Fruit fly (Drosophila melanogaster) whole organism, embryonic: ENCODE results near the gene CG5909.

ENCODE experiments used
- Antp ChIP-seq: fragments of 200-800 bp; sonication (Bioruptor generic); optimal IDR thresholded peaks from 3 replicates; lab custom pipeline; 2016; ENCODE audit warnings: missing biosample characterization, missing genetic modification characterization
- CG1024 ChIP-seq: fragments of 200-800 bp; sonication (Bioruptor generic); IDR thresholded peaks from 2 replicates; pipeline ENCODE4 v1.3.6; 2022; ENCODE audit warnings: missing biosample characterization, missing genetic modification characterization
- CG10431 ChIP-seq: fragments of 200-800 bp; sonication (Bioruptor generic); optimal IDR thresholded peaks from 3 replicates; lab custom pipeline; 2018; ENCODE audit warnings: missing biosample characterization, mild to moderate bottlenecking, missing genetic modification characterization
- CG10543 ChIP-seq: fragments of 200-800 bp; sonication (Bioruptor generic); optimal IDR thresholded peaks from 3 replicates; lab custom pipeline; 2017; ENCODE audit warnings: missing biosample characterization, mild to moderate bottlenecking, missing genetic modification characterization, moderate library complexity
- CG11093 ChIP-seq: fragments of 200-800 bp; sonication (Bioruptor generic); IDR thresholded peaks from 3 replicates; pipeline ENCODE4 v1.3.6; 2022; ENCODE audit warnings: missing biosample characterization, missing genetic modification characterization
- CG13894 ChIP-seq: fragments of 200-800 bp; sonication (Bioruptor generic); optimal IDR thresholded peaks from 3 replicates; lab custom pipeline; 2018; ENCODE audit warnings: missing biosample characterization, mild to moderate bottlenecking, missing genetic modification characterization, moderate library complexity
- CG14050 ChIP-seq: fragments of 200-800 bp; sonication (Bioruptor generic); IDR thresholded peaks from 3 replicates; pipeline ENCODE4 v1.3.6; 2022; ENCODE audit warnings: missing biosample characterization, missing genetic modification characterization
- CG16813 ChIP-seq: fragments of 200-800 bp; sonication (Bioruptor generic); IDR thresholded peaks from 3 replicates; pipeline ENCODE4 v1.3.6; 2022; ENCODE audit warnings: missing biosample characterization, missing genetic modification characterization; ENCODE audit not compliant: partially characterized antibody
- CG32767 ChIP-seq: fragments of 200-800 bp; sonication (Bioruptor generic); IDR thresholded peaks from 2 replicates; pipeline ENCODE4 v1.3.6; 2022; ENCODE audit warnings: missing biosample characterization, missing genetic modification characterization
- CG32772 ChIP-seq: fragments of 200-800 bp; sonication (Bioruptor generic); IDR thresholded peaks from 2 replicates; pipeline ENCODE4 v1.3.6; 2022; ENCODE audit warnings: missing biosample characterization, missing genetic modification characterization
- CG3281 ChIP-seq: fragments of 200-800 bp; sonication (Bioruptor generic); optimal IDR thresholded peaks from 3 replicates; lab custom pipeline; 2017; ENCODE audit warnings: missing biosample characterization, mild to moderate bottlenecking, missing genetic modification characterization
- CG4424 ChIP-seq: fragments of 200-800 bp; sonication (Bioruptor generic); optimal IDR thresholded peaks from 3 replicates; lab custom pipeline; 2016; ENCODE audit warnings: missing biosample characterization, missing genetic modification characterization
- CG4617 ChIP-seq: fragments of 200-800 bp; sonication (Bioruptor generic); optimal IDR thresholded peaks from 3 replicates; lab custom pipeline; 2016; ENCODE audit warnings: missing biosample characterization, missing genetic modification characterization, borderline replicate concordance
- CG6175 ChIP-seq: fragments of 200-800 bp; sonication (Bioruptor generic); IDR thresholded peaks from 3 replicates; pipeline ENCODE4 v1.3.6; 2022; ENCODE audit warnings: missing biosample characterization, missing genetic modification characterization
- CG7357 ChIP-seq: fragments of 200-800 bp; sonication (Bioruptor generic); IDR thresholded peaks from 3 replicates; pipeline ENCODE4 v1.3.6; 2022; ENCODE audit warnings: missing biosample characterization, missing genetic modification characterization
- CG7839 ChIP-seq: fragments of 200-800 bp; sonication (Bioruptor generic); optimal IDR thresholded peaks from 3 replicates; lab custom pipeline; 2018; ENCODE audit warnings: missing biosample characterization, mild to moderate bottlenecking, missing genetic modification characterization, moderate library complexity
- CG8478 ChIP-seq: fragments of >200 bp; optimal IDR thresholded peaks from 2 replicates; lab custom pipeline; 2018
- CG9609 ChIP-seq: fragments of 200-800 bp; sonication (Bioruptor generic); optimal IDR thresholded peaks from 3 replicates; lab custom pipeline; 2016; ENCODE audit warnings: missing biosample characterization, missing genetic modification characterization
- CHES-1-like ChIP-seq: fragments of 200-800 bp; sonication (Bioruptor generic); optimal IDR thresholded peaks from 2 replicates; lab custom pipeline; 2016; ENCODE audit warnings: missing biosample characterization, missing genetic modification characterization
- E2f1 ChIP-seq: fragments of 200-800 bp; sonication (Bioruptor generic); IDR thresholded peaks from 2 replicates; pipeline ENCODE4 v1.3.6; 2022; ENCODE audit warnings: missing biosample characterization, missing genetic modification characterization
- Fer3 ChIP-seq: fragments of 200-800 bp; sonication (Bioruptor generic); optimal IDR thresholded peaks from 2 replicates; lab custom pipeline; 2018; ENCODE audit warnings: missing biosample characterization, mild to moderate bottlenecking, missing genetic modification characterization, moderate library complexity
- Hsf ChIP-seq: fragments of 200-800 bp; sonication (Bioruptor generic); optimal IDR thresholded peaks from 3 replicates; lab custom pipeline; 2016; ENCODE audit warnings: missing biosample characterization, missing genetic modification characterization
- Med ChIP-seq: fragments of 200-800 bp; sonication (Bioruptor generic); peaks from one replicate; lab custom pipeline; 2016; ENCODE audit warnings: missing biosample characterization, missing genetic modification characterization, mild to moderate bottlenecking, inconsistent platforms, moderate library complexity
- Myb ChIP-seq: fragments of 200-800 bp; sonication (Bioruptor generic); optimal IDR thresholded peaks from 2 replicates; lab custom pipeline; 2016; ENCODE audit warnings: missing biosample characterization, missing genetic modification characterization
- NK7.1 ChIP-seq: fragments of 200-800 bp; sonication (Bioruptor generic); optimal IDR thresholded peaks from 3 replicates; lab custom pipeline; 2016; ENCODE audit warnings: missing biosample characterization, missing genetic modification characterization
- Oaz ChIP-seq: fragments of 200-800 bp; sonication (Bioruptor generic); IDR thresholded peaks from 2 replicates; pipeline ENCODE4 v1.3.6; 2022; ENCODE audit warnings: missing biosample characterization, missing genetic modification characterization
- Ptx1 ChIP-seq: fragments of 200-800 bp; sonication (Bioruptor generic); IDR thresholded peaks from 2 replicates; pipeline ENCODE4 v1.3.6; 2022; ENCODE audit warnings: missing biosample characterization, missing genetic modification characterization
- Rfx ChIP-seq: fragments of 200-800 bp; sonication (Bioruptor generic); IDR thresholded peaks from 2 replicates; pipeline ENCODE4 v1.3.6; 2022; ENCODE audit warnings: missing biosample characterization, missing genetic modification characterization
- YL-1 ChIP-seq: fragments of 200-800 bp; sonication (Bioruptor generic); optimal IDR thresholded peaks from 3 replicates; lab custom pipeline; 2017; ENCODE audit warnings: missing biosample characterization, mild to moderate bottlenecking, missing genetic modification characterization
- al ChIP-seq: fragments of 200-800 bp; sonication (Bioruptor generic); IDR thresholded peaks from 2 replicates; pipeline ENCODE4 v1.3.6; 2022; ENCODE audit warnings: missing biosample characterization, missing genetic modification characterization
- ase ChIP-seq: fragments of 200-800 bp; sonication (Bioruptor generic); IDR thresholded peaks from 3 replicates; pipeline ENCODE4 v1.3.6; 2022; ENCODE audit warnings: missing biosample characterization, missing genetic modification characterization
- bcd ChIP-seq: fragments of 200-800 bp; sonication (Bioruptor generic); optimal IDR thresholded peaks from 2 replicates; lab custom pipeline; 2017; ENCODE audit warnings: missing biosample characterization, mild to moderate bottlenecking, missing genetic modification characterization
- cato ChIP-seq: fragments of 200-800 bp; sonication (Bioruptor generic); optimal IDR thresholded peaks from 2 replicates; lab custom pipeline; 2016; ENCODE audit warnings: missing biosample characterization, missing genetic modification characterization, borderline replicate concordance
- caup ChIP-seq: fragments of 200-800 bp; sonication (Bioruptor generic); optimal IDR thresholded peaks from 3 replicates; lab custom pipeline; 2017; ENCODE audit warnings: missing biosample characterization, mild to moderate bottlenecking, missing genetic modification characterization, moderate library complexity; ENCODE audit not compliant: severe bottlenecking
- dmrt99B ChIP-seq: fragments of 200-800 bp; sonication (Bioruptor generic); optimal IDR thresholded peaks from 2 replicates; lab custom pipeline; 2018; ENCODE audit warnings: missing biosample characterization, mild to moderate bottlenecking, missing genetic modification characterization, moderate library complexity
- gfzf ChIP-seq: fragments of 200-800 bp; sonication (Bioruptor generic); optimal IDR thresholded peaks from 2 replicates; lab custom pipeline; 2016; ENCODE audit warnings: missing biosample characterization, mild to moderate bottlenecking, missing genetic modification characterization, moderate library complexity
- hkb ChIP-seq, 2 experiments: fragments of 200-800 bp in 1 of 2; fragments of >200 bp in 1 of 2; sonication (Bioruptor generic) in 1 of 2; IDR thresholded peaks in 1 of 2; optimal IDR thresholded peaks in 1 of 2; 2 replicates each; pipeline versions ENCODE4 v1.3.6 to Lab custom; 2017 to 2022; ENCODE audit warnings: missing biosample characterization in 1 of 2, missing genetic modification characterization in 1 of 2
- lbe ChIP-seq: fragments of 200-800 bp; sonication (Bioruptor generic); optimal IDR thresholded peaks from 2 replicates; lab custom pipeline; 2016; ENCODE audit warnings: missing biosample characterization, mild to moderate bottlenecking, missing genetic modification characterization
- lilli ChIP-seq: fragments of 200-800 bp; sonication (Bioruptor generic); optimal IDR thresholded peaks from 3 replicates; lab custom pipeline; 2016; ENCODE audit warnings: missing biosample characterization, missing genetic modification characterization
- maf-S ChIP-seq: fragments of 200-800 bp; sonication (Bioruptor generic); optimal IDR thresholded peaks from 2 replicates; lab custom pipeline; 2016; ENCODE audit warnings: missing biosample characterization, missing genetic modification characterization
- org-1 ChIP-seq: fragments of 200-800 bp; sonication (Bioruptor generic); optimal IDR thresholded peaks from 2 replicates; lab custom pipeline; 2017; ENCODE audit warnings: missing biosample characterization, missing genetic modification characterization
- row ChIP-seq: fragments of 200-800 bp; sonication (Bioruptor generic); IDR thresholded peaks from 3 replicates; pipeline ENCODE4 v1.3.6; 2022; ENCODE audit warnings: missing biosample characterization, missing genetic modification characterization
- sens ChIP-seq: fragments of 200-800 bp; sonication (Bioruptor generic); peaks from one replicate; lab custom pipeline; 2016; ENCODE audit warnings: missing biosample characterization, missing genetic modification characterization
- slbo ChIP-seq: fragments of 200-800 bp; sonication (Bioruptor generic); IDR thresholded peaks from 2 replicates; pipeline ENCODE4 v1.3.6; 2022; ENCODE audit warnings: missing biosample characterization, missing genetic modification characterization
- trem ChIP-seq: fragments of 200-800 bp; optimal IDR thresholded peaks from 3 replicates; lab custom pipeline; 2019; ENCODE audit warnings: missing biosample characterization, mild to moderate bottlenecking, missing genetic modification characterization, moderate library complexity
- unc-4 ChIP-seq: fragments of 200-800 bp; sonication (Bioruptor generic); IDR thresholded peaks from 2 replicates; pipeline ENCODE4 v1.3.6; 2022; ENCODE audit warnings: missing biosample characterization, missing genetic modification characterization; ENCODE audit not compliant: partially characterized antibody
- unpg ChIP-seq: fragments of 200-800 bp; sonication (Bioruptor generic); optimal IDR thresholded peaks from 3 replicates; lab custom pipeline; 2018; ENCODE audit warnings: missing biosample characterization, mild to moderate bottlenecking, missing genetic modification characterization, moderate library complexity
- wdn ChIP-seq: fragments of 200-800 bp; sonication (Bioruptor generic); IDR thresholded peaks from 2 replicates; pipeline ENCODE4 v1.3.6; 2022; ENCODE audit warnings: missing biosample characterization, missing genetic modification characterization
- wor ChIP-seq: fragments of 200-800 bp; sonication (Bioruptor generic); IDR thresholded peaks from 2 replicates; pipeline ENCODE4 v1.3.6; 2022; ENCODE audit warnings: missing biosample characterization, missing genetic modification characterization
- yki ChIP-seq: fragments of >200 bp; optimal IDR thresholded peaks from 3 replicates; lab custom pipeline; 2018

The CG5909 gene

dm6 chr3R:27129580-27130385 lies 31.2 kb upstream of the CG5909 start (continued):
- no peak for TF ChIP-seq CG32767 (GFP tag; lab: Robert Waterston, UW)
- peak; percentile 7 for TF ChIP-seq caup
- TF ChIP-seq CHES-1-like (GFP tag; lab: Kevin White, UChicago) = peak; percentile 31
- TF ChIP-seq CG7839 (tag; lab: Kevin White, UChicago) = no peak
- no peak for TF ChIP-seq Myb (GFP tag; lab: Kevin White, UChicago)
- no peak for TF ChIP-seq org-1 (GFP tag; lab: Kevin White, UChicago)
- no peak for TF ChIP-seq YL-1 (GFP tag; lab: Kevin White, UChicago)
- TF ChIP-seq Ptx1 = peak; percentile 32; the same call in 1 of the 2 replicates
- TF ChIP-seq unc-4 (GFP tag; lab: Robert Waterston, UW) = no peak
- TF ChIP-seq E2f1 (GFP tag; lab: Robert Waterston, UW) = 0 out of 2 replicates have a peak, but pooled peaks have one; percentile 12
- no peak for TF ChIP-seq CG13894 (tag; lab: Kevin White, UChicago)
- no peak for TF ChIP-seq gfzf (GFP tag; lab: Kevin White, UChicago)
- peak; percentile 45 for TF ChIP-seq lbe (GFP tag; lab: Kevin White, UChicago)
- TF ChIP-seq al (GFP tag; lab: Robert Waterston, UW) = peak; percentile 50; the same call in 1 of the 2 replicates
- no peak for TF ChIP-seq CG4617
- no peak for TF ChIP-seq bcd (GFP tag; lab: Kevin White, UChicago)
- TF ChIP-seq Rfx (GFP tag; lab: Robert Waterston, UW) = peak; percentile 72
- no peak for TF ChIP-seq hkb (optimal IDR thresholded peaks at IDR 0.05; lab: Kevin White, UChicago)
- TF ChIP-seq hkb (GFP tag; IDR thresholded peaks at IDR 0.05; lab: Robert Waterston, UW) = peak; percentile 39; the same call in 1 of the 2 replicates
- TF ChIP-seq CG8478 = no peak
- 0 out of 2 replicates have a peak, but pooled peaks have one; percentile 56 for TF ChIP-seq CG32772
- TF ChIP-seq CG10543 = peak; percentile 54
- peak; percentile 18 for TF ChIP-seq dmrt99B
- TF ChIP-seq cato = no peak
- TF ChIP-seq CG3281 (GFP tag; lab: Kevin White, UChicago) = peak; percentile 47
- no peak for TF ChIP-seq Antp (GFP tag; lab: Kevin White, UChicago)
- no peak for TF ChIP-seq unpg (GFP tag; lab: Kevin White, UChicago)
- TF ChIP-seq row (GFP tag; lab: Robert Waterston, UW) = peak; percentile 6; the same call in 1 of the 3 replicates
- TF ChIP-seq slbo (GFP tag; lab: Robert Waterston, UW) = peak; percentile 60
- no peak for TF ChIP-seq wor (GFP tag; lab: Robert Waterston, UW)
- TF ChIP-seq CG11093 = no peak
- no peak for TF ChIP-seq yki (lab: Kevin White, UChicago)
- TF ChIP-seq sens (GFP tag; lab: Kevin White, UChicago) = peak; percentile 76
- no peak for TF ChIP-seq maf-S
- TF ChIP-seq Hsf (GFP tag; lab: Kevin White, UChicago) = peak; percentile 6
- peak; percentile 19 for TF ChIP-seq Fer3
- no peak for TF ChIP-seq CG10431
- TF ChIP-seq trem (tag; lab: Kevin White, UChicago) = no peak
- TF ChIP-seq Oaz (GFP tag; lab: Robert Waterston, UW) = no peak
- TF ChIP-seq CG4424 = peak; percentile 13
- TF ChIP-seq ase = no peak
- TF ChIP-seq wdn = 0 out of 2 replicates have a peak, but pooled peaks have one; percentile 34
- TF ChIP-seq CG16813 = no peak
- TF ChIP-seq Med (GFP tag; lab: Kevin White, UChicago) = peak; percentile 88
- TF ChIP-seq lilli (GFP tag; lab: Kevin White, UChicago) = peak; percentile 36
- no peak for TF ChIP-seq NK7.1 (GFP tag; lab: Kevin White, UChicago)
- no peak for TF ChIP-seq CG1024
- TF ChIP-seq CG9609 (GFP tag; lab: Kevin White, UChicago) = no peak
- no peak for TF ChIP-seq CG7357 (GFP tag; lab: Robert Waterston, UW)
- peak; percentile 56; the same call in 1 of the 3 replicates for TF ChIP-seq CG6175 (GFP tag; lab: Robert Waterston, UW)
- TF ChIP-seq CG14050 = peak; percentile 42; the same call in 2 of the 3 replicates
